Worm (Caenorhabditis elegans) whole organism, late embryonic: ENCODE data around the gene F17C8.6.

Source experiments
- C38D4.7 ChIP-seq: fragments of 200-800 bp; sonication (Bioruptor generic); optimal IDR thresholded peaks from 2 replicates; lab custom pipeline; 2018; ENCODE audit warnings: mild to moderate bottlenecking, missing genetic modification characterization, moderate library complexity, missing compliant biosample characterization
- F13H6.1 ChIP-seq: sonication (generic microtip); optimal IDR thresholded peaks from 2 replicates; lab custom pipeline; 2016; ENCODE audit warnings: missing genetic modification characterization, missing compliant biosample characterization
- K02D7.2 ChIP-seq: sonication (generic microtip); optimal IDR thresholded peaks from 2 replicates; lab custom pipeline; 2017; ENCODE audit warnings: mild to moderate bottlenecking, missing genetic modification characterization, missing compliant biosample characterization
- K09A11.1 ChIP-seq: sonication (generic microtip); optimal IDR thresholded peaks from 2 replicates; lab custom pipeline; 2017; ENCODE audit warnings: antibody characterized with exemption, mild to moderate bottlenecking, missing genetic modification characterization, missing compliant biosample characterization; ENCODE audit not compliant: insufficient read depth
- T23F11.4 ChIP-seq: fragments of 200-800 bp; sonication (Bioruptor generic); optimal IDR thresholded peaks from 2 replicates; lab custom pipeline; 2018; ENCODE audit warnings: mild to moderate bottlenecking, missing genetic modification characterization, missing compliant biosample characterization
- Y22D7AL.16 ChIP-seq: sonication (generic microtip); optimal IDR thresholded peaks from 2 replicates; lab custom pipeline; 2016; ENCODE audit warnings: missing genetic modification characterization, missing compliant biosample characterization
- ama-1 ChIP-seq: fragments of 150-350 bp; optimal IDR thresholded peaks from 2 replicates; lab custom pipeline; 2014
- ceh-18 ChIP-seq: sonication (generic microtip); optimal IDR thresholded peaks from 2 replicates; lab custom pipeline; 2016; ENCODE audit warnings: missing genetic modification characterization, missing compliant biosample characterization
- ceh-19 ChIP-seq: fragments of 200-800 bp; sonication (Bioruptor generic); optimal IDR thresholded peaks from 2 replicates; lab custom pipeline; 2018; ENCODE audit warnings: mild to moderate bottlenecking, missing genetic modification characterization, missing compliant biosample characterization
- ceh-2 ChIP-seq: sonication (generic microtip); optimal IDR thresholded peaks from 2 replicates; lab custom pipeline; 2016; ENCODE audit warnings: missing genotype, missing genetic modification characterization, missing compliant biosample characterization
- ceh-22 ChIP-seq: sonication (generic microtip); optimal IDR thresholded peaks from 2 replicates; lab custom pipeline; 2017; ENCODE audit warnings: missing biosample characterization, missing genetic modification characterization
- ceh-30 ChIP-seq: fragments of 150-350 bp; optimal IDR thresholded peaks from 2 replicates; lab custom pipeline; 2014; ENCODE audit warnings: missing biosample characterization, missing genetic modification characterization
- ceh-31 ChIP-seq: sonication (generic microtip); optimal IDR thresholded peaks from 2 replicates; lab custom pipeline; 2016; ENCODE audit warnings: missing genetic modification characterization, missing compliant biosample characterization
- ceh-34 ChIP-seq: sonication (generic microtip); optimal IDR thresholded peaks from 2 replicates; lab custom pipeline; 2016; ENCODE audit warnings: mild to moderate bottlenecking, missing genetic modification characterization, missing compliant biosample characterization
- ceh-45 ChIP-seq: fragments of 200-800 bp; sonication (Bioruptor generic); IDR thresholded peaks from 2 replicates; pipeline ENCODE4 v1.3.6; 2022; ENCODE audit warnings: missing genetic modification reagents, missing genetic modification characterization, missing compliant biosample characterization
- ceh-6 ChIP-seq: fragments of 200-800 bp; sonication (Bioruptor generic); optimal IDR thresholded peaks from 2 replicates; lab custom pipeline; 2018; ENCODE audit warnings: mild to moderate bottlenecking, missing genetic modification characterization, missing compliant biosample characterization
- ceh-9 ChIP-seq: sonication (generic microtip); optimal IDR thresholded peaks from 2 replicates; lab custom pipeline; 2016; ENCODE audit warnings: mild to moderate bottlenecking, missing genetic modification characterization, inconsistent platforms, missing compliant biosample characterization
- che-1 ChIP-seq: sonication (generic microtip); optimal IDR thresholded peaks from 2 replicates; lab custom pipeline; 2016; ENCODE audit warnings: mild to moderate bottlenecking, missing genetic modification characterization, missing compliant biosample characterization
- dve-1 ChIP-seq: sonication (generic microtip); optimal IDR thresholded peaks from 2 replicates; lab custom pipeline; 2017; ENCODE audit warnings: antibody characterized with exemption, mild to moderate bottlenecking, missing genetic modification characterization, missing compliant biosample characterization
- elt-4 ChIP-seq: sonication (generic microtip); optimal IDR thresholded peaks from 2 replicates; lab custom pipeline; 2016; ENCODE audit warnings: missing genetic modification characterization, missing compliant biosample characterization
- ets-4 ChIP-seq: sonication (generic microtip); optimal IDR thresholded peaks from 2 replicates; lab custom pipeline; 2016; ENCODE audit warnings: missing genetic modification characterization, missing compliant biosample characterization
- eyg-1 ChIP-seq: sonication (generic microtip); optimal IDR thresholded peaks from 2 replicates; lab custom pipeline; 2016; ENCODE audit warnings: missing genotype, missing genetic modification characterization, missing compliant biosample characterization
- fax-1 ChIP-seq: sonication (generic microtip); optimal IDR thresholded peaks from 2 replicates; lab custom pipeline; 2016; ENCODE audit warnings: missing genotype, missing genetic modification characterization, missing compliant biosample characterization
- fkh-10 ChIP-seq: fragments of 150-350 bp; optimal IDR thresholded peaks from 2 replicates; lab custom pipeline; 2014; ENCODE audit warnings: missing biosample characterization, missing genetic modification reagents, missing genetic modification characterization
- hlh-13 ChIP-seq: fragments of 200-800 bp; sonication (Bioruptor generic); optimal IDR thresholded peaks from 2 replicates; lab custom pipeline; 2018; ENCODE audit warnings: mild to moderate bottlenecking, missing genetic modification characterization, missing compliant biosample characterization
- hlh-15 ChIP-seq: sonication (generic microtip); optimal IDR thresholded peaks from 2 replicates; lab custom pipeline; 2016; ENCODE audit warnings: missing genetic modification characterization, missing compliant biosample characterization
- hlh-30 ChIP-seq: sonication (generic microtip); optimal IDR thresholded peaks from 2 replicates; lab custom pipeline; 2017; ENCODE audit warnings: antibody characterized with exemption, missing genetic modification characterization, missing compliant biosample characterization; ENCODE audit not compliant: insufficient read depth
- hlh-8 ChIP-seq: sonication (generic microtip); optimal IDR thresholded peaks from 2 replicates; lab custom pipeline; 2016; ENCODE audit warnings: missing genotype, missing genetic modification characterization, missing compliant biosample characterization
- lim-6 ChIP-seq: sonication (generic microtip); optimal IDR thresholded peaks from 2 replicates; lab custom pipeline; 2016; ENCODE audit warnings: missing genetic modification characterization, missing compliant biosample characterization
- mec-3 ChIP-seq: sonication (generic microtip); optimal IDR thresholded peaks from 2 replicates; lab custom pipeline; 2016; ENCODE audit warnings: borderline replicate concordance, missing genetic modification characterization, missing compliant biosample characterization
- nfya-1 ChIP-seq: sonication (generic microtip); optimal IDR thresholded peaks from 2 replicates; lab custom pipeline; 2017; ENCODE audit warnings: missing genetic modification characterization, mild to moderate bottlenecking, missing compliant biosample characterization, antibody characterized with exemption, moderate library complexity
- nhr-11 ChIP-seq: fragments of 150-350 bp; optimal IDR thresholded peaks from 2 replicates; lab custom pipeline; 2014; ENCODE audit warnings: missing biosample characterization, missing genetic modification characterization
- nhr-232 ChIP-seq: sonication (generic microtip); optimal IDR thresholded peaks from 2 replicates; lab custom pipeline; 2016; ENCODE audit warnings: missing genetic modification characterization, missing compliant biosample characterization
- npax-4 ChIP-seq: sonication (generic microtip); optimal IDR thresholded peaks from 2 replicates; lab custom pipeline; 2016; ENCODE audit warnings: missing genetic modification characterization, missing compliant biosample characterization
- odd-2 ChIP-seq: sonication (generic microtip); optimal IDR thresholded peaks from 2 replicates; lab custom pipeline; 2017; ENCODE audit warnings: antibody characterized with exemption, mild to moderate bottlenecking, missing genetic modification characterization, missing compliant biosample characterization
- pag-3 ChIP-seq: sonication (generic microtip); optimal IDR thresholded peaks from 2 replicates; lab custom pipeline; 2016; ENCODE audit warnings: missing compliant biosample characterization, missing genetic modification characterization, borderline replicate concordance
- pha-2 ChIP-seq: sonication (generic microtip); optimal IDR thresholded peaks from 2 replicates; lab custom pipeline; 2017; ENCODE audit warnings: mild to moderate bottlenecking, missing genetic modification characterization, missing compliant biosample characterization
- pha-4 ChIP-seq: fragments of 150-350 bp; optimal IDR thresholded peaks from 2 replicates; lab custom pipeline; 2018; ENCODE audit warnings: missing biosample characterization, missing genetic modification reagents, missing genetic modification characterization
- pqm-1 ChIP-seq: sonication (generic microtip); optimal IDR thresholded peaks from 2 replicates; lab custom pipeline; 2016; ENCODE audit warnings: missing genetic modification characterization, missing compliant biosample characterization
- pros-1 ChIP-seq: fragments of 150-350 bp; optimal IDR thresholded peaks from 2 replicates; lab custom pipeline; 2014; ENCODE audit warnings: missing biosample characterization, missing genetic modification reagents, missing genetic modification characterization
- ref-2 ChIP-seq: sonication (generic microtip); optimal IDR thresholded peaks from 2 replicates; lab custom pipeline; 2016; ENCODE audit warnings: missing genetic modification characterization, missing compliant biosample characterization
- rnt-1 ChIP-seq: sonication (generic microtip); optimal IDR thresholded peaks from 2 replicates; lab custom pipeline; 2016; ENCODE audit warnings: missing genetic modification characterization, missing compliant biosample characterization
- sdc-2 ChIP-seq: sonication (generic microtip); optimal IDR thresholded peaks from 2 replicates; lab custom pipeline; 2016; ENCODE audit warnings: missing genotype, missing genetic modification characterization, missing compliant biosample characterization
- sox-2 ChIP-seq: fragments of 200-800 bp; sonication (Bioruptor generic); IDR thresholded peaks from 2 replicates; pipeline ENCODE4 v1.3.6; 2022; ENCODE audit warnings: missing genetic modification reagents, missing genetic modification characterization, missing compliant biosample characterization
- sox-4 ChIP-seq: sonication (generic microtip); optimal IDR thresholded peaks from 2 replicates; lab custom pipeline; 2017; ENCODE audit warnings: mild to moderate bottlenecking, missing genetic modification characterization, inconsistent platforms, missing compliant biosample characterization
- syd-9 ChIP-seq: sonication (generic microtip); optimal IDR thresholded peaks from 2 replicates; lab custom pipeline; 2016; ENCODE audit warnings: mild to moderate bottlenecking, missing genetic modification characterization, moderate library complexity, missing compliant biosample characterization
- tbx-2 ChIP-seq: sonication (generic microtip); optimal IDR thresholded peaks from 2 replicates; lab custom pipeline; 2016; ENCODE audit warnings: missing genetic modification characterization, missing compliant biosample characterization
- ttx-3 ChIP-seq: sonication (generic microtip); optimal IDR thresholded peaks from 2 replicates; lab custom pipeline; 2016; ENCODE audit warnings: missing genetic modification reagents, missing genetic modification characterization, missing compliant biosample characterization
- unc-3 ChIP-seq, 2 experiments: fragments of 200-800 bp in 1 of 2; sonication (Bioruptor generic) in 1 of 2; sonication (generic microtip) in 1 of 2; conservative IDR thresholded peaks in 1 of 2; optimal IDR thresholded peaks in 1 of 2; 2 replicates each; pipeline versions ENCODE4 v1.3.6 to Lab custom; 2016 to 2022; ENCODE audit warnings: missing compliant biosample characterization in 2 of 2, missing genetic modification characterization in 2 of 2, missing genetic modification reagents in 1 of 2
- unc-42 ChIP-seq: sonication (generic microtip); optimal IDR thresholded peaks from 2 replicates; lab custom pipeline; 2016; ENCODE audit warnings: missing genotype, missing genetic modification characterization, missing compliant biosample characterization
- unc-55 ChIP-seq: sonication (generic microtip); optimal IDR thresholded peaks from 2 replicates; lab custom pipeline; 2017; ENCODE audit warnings: missing biosample characterization, missing genetic modification reagents, missing genetic modification characterization
- unc-86 ChIP-seq: sonication (generic microtip); optimal IDR thresholded peaks from 2 replicates; lab custom pipeline; 2016; ENCODE audit warnings: missing genetic modification characterization, missing compliant biosample characterization
- zip-5 ChIP-seq: sonication (generic microtip); optimal IDR thresholded peaks from 2 replicates; lab custom pipeline; 2016; ENCODE audit warnings: missing genetic modification characterization, missing compliant biosample characterization

Gene F17C8.6

DNA sequence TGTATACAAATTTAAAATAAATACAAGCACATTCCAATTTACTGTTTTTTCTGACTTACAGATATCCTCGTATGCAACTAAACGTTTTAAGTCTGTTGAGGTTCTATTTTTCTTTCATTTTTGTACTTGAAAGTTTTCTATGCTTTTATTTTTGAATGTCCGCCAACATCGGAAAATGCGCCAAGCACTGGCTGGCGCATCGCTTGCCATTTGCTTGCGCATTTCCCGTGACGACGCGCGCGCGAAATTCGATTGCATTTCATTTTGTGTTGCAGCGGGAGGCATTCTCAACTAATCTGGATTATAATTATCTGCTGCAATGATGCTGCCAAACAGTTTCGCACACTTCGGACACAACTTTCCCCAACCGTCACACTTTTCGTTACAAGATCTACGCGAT is 11.1 kb upstream of the F17C8.6 start, which contains the start of gene fbxl-2:
fbxl-2 (plus strand) TSS at position 278 of the 400 bp plus-strand sequence.
- peak; percentile 36 for TF ChIP-seq pros-1 (tag; lab: Kevin White, UChicago)
- no peak for TF ChIP-seq hlh-15 (tag; lab: Kevin White, UChicago)
- TF ChIP-seq syd-9, result peak; percentile 63
- TF ChIP-seq rnt-1 (tag; lab: Kevin White, UChicago), result peak; percentile 68
- TF ChIP-seq zip-5 (tag; lab: Kevin White, UChicago), result no peak
- peak; percentile 91 for TF ChIP-seq unc-42 (tag; lab: Kevin White, UChicago)
- TF ChIP-seq elt-4 (tag; lab: Kevin White, UChicago), result no peak
- TF ChIP-seq nhr-232 (tag; lab: Kevin White, UChicago), result peak; percentile 21
- peak; percentile 9 for TF ChIP-seq pqm-1 (tag; lab: Kevin White, UChicago)
- TF ChIP-seq fax-1 (tag; lab: Kevin White, UChicago), result peak; percentile 16
- TF ChIP-seq npax-4, result no peak
- peak; percentile 58 for TF ChIP-seq lim-6
- TF ChIP-seq ceh-19 (GFP tag; lab: Kevin White, UChicago), result peak; percentile 17
- peak; percentile 44 for TF ChIP-seq hlh-8 (tag; lab: Kevin White, UChicago)
- TF ChIP-seq unc-55 (GFP tag; lab: Kevin White, UChicago), result peak; percentile 48
- TF ChIP-seq hlh-13, result no peak
- TF ChIP-seq pha-2, result peak; percentile 72
- peak; percentile 89 for TF ChIP-seq dve-1 (tag; lab: Kevin White, UChicago)
- TF ChIP-seq T23F11.4 (GFP tag; lab: Kevin White, UChicago), result no peak
- peak; percentile 4 for TF ChIP-seq fkh-10 (GFP tag; lab: Kevin White, UChicago)
- peak; percentile 36 for TF ChIP-seq ama-1
- TF ChIP-seq che-1 (tag; lab: Kevin White, UChicago), result peak; percentile 48
- peak; percentile 71 for TF ChIP-seq tbx-2 (tag; lab: Kevin White, UChicago)
- TF ChIP-seq ceh-45, result no peak
- TF ChIP-seq mec-3, result no peak
- TF ChIP-seq sox-2 (GFP tag; lab: Robert Waterston, UW), result no peak; the same call in 1 of the 2 replicates
- TF ChIP-seq ceh-2 (tag; lab: Kevin White, UChicago), result peak; percentile 54
- TF ChIP-seq K09A11.1 (tag; lab: Kevin White, UChicago), result no peak
- TF ChIP-seq pha-4 (tag; lab: Kevin White, UChicago), result no peak
- peak; percentile 86 for TF ChIP-seq ref-2 (tag; lab: Kevin White, UChicago)
- peak; percentile 76 for TF ChIP-seq unc-86 (tag; lab: Kevin White, UChicago)
- TF ChIP-seq ceh-6, result peak; percentile 71
- peak; percentile 90 for TF ChIP-seq ceh-34 (tag; lab: Kevin White, UChicago)
- no peak for TF ChIP-seq pag-3 (tag; lab: Kevin White, UChicago)
- no peak for TF ChIP-seq ceh-9 (tag; lab: Kevin White, UChicago)
- TF ChIP-seq unc-3 (GFP tag; conservative IDR thresholded peaks at IDR 0.05; lab: Robert Waterston, UW), result peak; percentile 70
- peak; percentile 49 for TF ChIP-seq unc-3 (tag; optimal IDR thresholded peaks at IDR 0.05; lab: Kevin White, UChicago)
- no peak for TF ChIP-seq odd-2 (tag; lab: Kevin White, UChicago)
- peak; percentile 61 for TF ChIP-seq sdc-2 (tag; lab: Kevin White, UChicago)
- TF ChIP-seq sox-4, result peak; percentile 57
- TF ChIP-seq ttx-3 (tag; lab: Kevin White, UChicago), result peak; percentile 39
- no peak for TF ChIP-seq K02D7.2 (tag; lab: Kevin White, UChicago)
- peak; percentile 73 for TF ChIP-seq hlh-30 (tag; lab: Kevin White, UChicago)
- no peak for TF ChIP-seq ceh-22 (tag; lab: Kevin White, UChicago)
- peak; percentile 90 for TF ChIP-seq ceh-18 (tag; lab: Kevin White, UChicago)
- peak; percentile 95 for TF ChIP-seq ets-4
- peak; percentile 90 for TF ChIP-seq nfya-1 (tag; lab: Kevin White, UChicago)
- TF ChIP-seq ceh-30 (tag; lab: Kevin White, UChicago), result peak; percentile 85
- TF ChIP-seq eyg-1, result no peak
- peak; percentile 88 for TF ChIP-seq ceh-31
- TF ChIP-seq nhr-11 (tag; lab: Kevin White, UChicago), result no peak
- no peak for TF ChIP-seq C38D4.7 (GFP tag; lab: Kevin White, UChicago)
- TF ChIP-seq F13H6.1, result peak; percentile 53
- no peak for TF ChIP-seq Y22D7AL.16 (tag; lab: Kevin White, UChicago)
